Worm (Caenorhabditis elegans) whole organism, young adult: ENCODE results near the gene mec-14.

Experiments used
- C06A6.2 ChIP-seq: fragments of 200-800 bp; sonication (Bioruptor generic); conservative IDR thresholded peaks from 2 replicates; pipeline ENCODE4 v1.3.6; 2022; ENCODE audit warnings: missing genetic modification characterization, missing compliant biosample characterization
- F10E7.11 ChIP-seq: sonication (generic microtip); optimal IDR thresholded peaks from 2 replicates; lab custom pipeline; 2017; ENCODE audit warnings: mild to moderate bottlenecking, missing genetic modification characterization, moderate library complexity, missing compliant biosample characterization
- F22D6.2 ChIP-seq: sonication (generic microtip); optimal IDR thresholded peaks from 2 replicates; lab custom pipeline; 2016; ENCODE audit warnings: mild to moderate bottlenecking, missing genetic modification characterization, missing compliant biosample characterization
- F23B12.7 ChIP-seq: sonication (generic microtip); optimal IDR thresholded peaks from 2 replicates; lab custom pipeline; 2017; ENCODE audit warnings: missing genetic modification characterization, mild to moderate bottlenecking, missing compliant biosample characterization, antibody characterized with exemption, moderate library complexity; ENCODE audit not compliant: insufficient read depth
- F33H1.4 ChIP-seq: fragments of 200-800 bp; sonication (Bioruptor generic); IDR thresholded peaks from 2 replicates; pipeline ENCODE4 v1.3.6; 2022; ENCODE audit warnings: missing genetic modification reagents, missing genetic modification characterization, missing compliant biosample characterization
- F37B4.10 ChIP-seq: fragments of 200-800 bp; sonication (Bioruptor generic); IDR thresholded peaks from 2 replicates; pipeline ENCODE4 v1.3.6; 2022; ENCODE audit warnings: missing genetic modification characterization, missing compliant biosample characterization
- K12H6.12 ChIP-seq: fragments of 200-800 bp; sonication (Bioruptor generic); optimal IDR thresholded peaks from 2 replicates; lab custom pipeline; 2018; ENCODE audit warnings: mild to moderate bottlenecking, missing genetic modification characterization, missing compliant biosample characterization
- T26A5.8 ChIP-seq: sonication (generic microtip); optimal IDR thresholded peaks from 2 replicates; lab custom pipeline; 2016; ENCODE audit warnings: missing genetic modification characterization, missing compliant biosample characterization
- Y56A3A.18 ChIP-seq: fragments of 200-800 bp; sonication (Bioruptor generic); IDR thresholded peaks from 2 replicates; pipeline ENCODE4 v1.3.6; 2022; ENCODE audit warnings: missing genetic modification reagents, missing genetic modification characterization, missing compliant biosample characterization
- Y79H2A.3 ChIP-seq: fragments of 200-800 bp; sonication (Bioruptor generic); conservative IDR thresholded peaks from 2 replicates; pipeline ENCODE4 v1.3.6; 2022; ENCODE audit warnings: missing genetic modification reagents, missing genetic modification characterization, missing compliant biosample characterization
- akir-1 ChIP-seq: fragments of 200-800 bp; sonication (Bioruptor generic); optimal IDR thresholded peaks from 2 replicates; lab custom pipeline; 2018; ENCODE audit warnings: mild to moderate bottlenecking, missing genetic modification characterization, moderate library complexity, missing compliant biosample characterization
- ama-1 ChIP-seq, 3 experiments: fragments of 150-350 bp in 1 of 3; sonication (generic microtip) in 2 of 3; optimal IDR thresholded peaks; 2 replicates each; lab custom pipeline; 2014 to 2018; ENCODE audit warnings: missing biosample characterization in 2 of 3, missing genetic modification characterization in 2 of 3, missing genetic modification reagents in 2 of 3
- aptf-2 ChIP-seq: fragments of 200-800 bp; sonication (Bioruptor generic); conservative IDR thresholded peaks from 2 replicates; pipeline ENCODE4 v1.3.6; 2022; ENCODE audit warnings: missing genetic modification reagents, missing genetic modification characterization, missing compliant biosample characterization
- atf-7 ChIP-seq: sonication (generic microtip); optimal IDR thresholded peaks from 2 replicates; lab custom pipeline; 2017; ENCODE audit warnings: mild to moderate bottlenecking, missing genetic modification characterization, missing compliant biosample characterization
- attf-3 ChIP-seq: fragments of 200-800 bp; sonication (Bioruptor generic); conservative IDR thresholded peaks from 2 replicates; pipeline ENCODE4 v1.3.6; 2022; ENCODE audit warnings: missing genetic modification reagents, missing genetic modification characterization, missing compliant biosample characterization
- dpff-1 ChIP-seq: sonication (generic microtip); optimal IDR thresholded peaks from 2 replicates; lab custom pipeline; 2017; ENCODE audit warnings: mild to moderate bottlenecking, missing genetic modification characterization, missing compliant biosample characterization
- egl-44 ChIP-seq: fragments of 200-800 bp; sonication (Bioruptor generic); IDR thresholded peaks from 2 replicates; pipeline ENCODE4 v1.3.6; 2022; ENCODE audit warnings: missing genetic modification reagents, missing genetic modification characterization, missing compliant biosample characterization
- egrh-3 ChIP-seq: fragments of 200-800 bp; sonication (Bioruptor generic); IDR thresholded peaks from 2 replicates; pipeline ENCODE4 v1.3.6; 2022; ENCODE audit warnings: missing genetic modification reagents, missing genetic modification characterization, missing compliant biosample characterization
- ekl-4 ChIP-seq: fragments of 200-800 bp; sonication (Bioruptor generic); IDR thresholded peaks from 2 replicates; pipeline ENCODE4 v1.3.6; 2022; ENCODE audit warnings: missing genetic modification reagents, missing genetic modification characterization, missing compliant biosample characterization
- ets-4 ChIP-seq: fragments of 200-800 bp; sonication (Bioruptor generic); optimal IDR thresholded peaks from 2 replicates; lab custom pipeline; 2018; ENCODE audit warnings: mild to moderate bottlenecking, missing genetic modification characterization, missing compliant biosample characterization
- gei-17 ChIP-seq: fragments of 200-800 bp; sonication (Bioruptor generic); optimal IDR thresholded peaks from 2 replicates; lab custom pipeline; 2018; ENCODE audit warnings: mild to moderate bottlenecking, missing genetic modification characterization, missing compliant biosample characterization
- him-1 ChIP-seq: sonication (generic microtip); optimal IDR thresholded peaks from 2 replicates; lab custom pipeline; 2016; ENCODE audit warnings: missing genotype, missing genetic modification reagents, missing genetic modification characterization, missing compliant biosample characterization
- hrde-1 ChIP-seq: sonication (generic microtip); optimal IDR thresholded peaks from 2 replicates; lab custom pipeline; 2016; ENCODE audit warnings: missing genetic modification characterization, mild to moderate bottlenecking, missing compliant biosample characterization, moderate library complexity, missing genotype, missing genetic modification reagents, borderline replicate concordance
- let-526 ChIP-seq: fragments of 200-800 bp; sonication (Bioruptor generic); IDR thresholded peaks from 2 replicates; pipeline ENCODE4 v1.3.6; 2022; ENCODE audit warnings: missing genetic modification reagents, missing genetic modification characterization, missing compliant biosample characterization
- lin-26 ChIP-seq: fragments of 200-800 bp; sonication (Bioruptor generic); IDR thresholded peaks from 2 replicates; pipeline ENCODE4 v1.3.6; 2022; ENCODE audit warnings: missing genetic modification reagents, missing genetic modification characterization, missing compliant biosample characterization
- lin-40 ChIP-seq: sonication (generic microtip); optimal IDR thresholded peaks from 2 replicates; lab custom pipeline; 2016; ENCODE audit warnings: missing genetic modification characterization, mild to moderate bottlenecking, missing compliant biosample characterization, missing genotype, missing genetic modification reagents
- lsl-1 ChIP-seq: fragments of 200-800 bp; sonication (Bioruptor generic); optimal IDR thresholded peaks from 2 replicates; lab custom pipeline; 2018; ENCODE audit warnings: mild to moderate bottlenecking, missing genetic modification characterization, moderate library complexity, missing compliant biosample characterization
- mes-4 ChIP-seq: sonication (generic microtip); optimal IDR thresholded peaks from 2 replicates; lab custom pipeline; 2016; ENCODE audit warnings: missing genotype, missing genetic modification characterization, missing compliant biosample characterization
- mxl-1 ChIP-seq: sonication (generic microtip); optimal IDR thresholded peaks from 2 replicates; lab custom pipeline; 2016; ENCODE audit warnings: missing genetic modification characterization, missing compliant biosample characterization
- nfya-1 ChIP-seq: sonication (generic microtip); optimal IDR thresholded peaks from 2 replicates; lab custom pipeline; 2017; ENCODE audit warnings: antibody characterized with exemption, missing compliant biosample characterization, missing genetic modification characterization, borderline replicate concordance; ENCODE audit not compliant: insufficient read depth
- nfya-2 ChIP-seq: fragments of 200-800 bp; sonication (Bioruptor generic); IDR thresholded peaks from 2 replicates; pipeline ENCODE4 v1.3.6; 2022; ENCODE audit warnings: missing genetic modification reagents, missing genetic modification characterization, missing compliant biosample characterization
- nhr-179 ChIP-seq: sonication (generic microtip); optimal IDR thresholded peaks from 2 replicates; lab custom pipeline; 2016; ENCODE audit warnings: mild to moderate bottlenecking, missing genetic modification characterization, missing compliant biosample characterization
- nhr-80 ChIP-seq: sonication (generic microtip); optimal IDR thresholded peaks from 2 replicates; lab custom pipeline; 2016; ENCODE audit warnings: missing genetic modification characterization, missing compliant biosample characterization
- nhr-90 ChIP-seq: sonication (generic microtip); optimal IDR thresholded peaks from 2 replicates; lab custom pipeline; 2016; ENCODE audit warnings: missing genotype, mild to moderate bottlenecking, missing genetic modification characterization, missing compliant biosample characterization
- pbrm-1 ChIP-seq: fragments of 200-800 bp; sonication (Bioruptor generic); IDR thresholded peaks from 2 replicates; pipeline ENCODE4 v1.3.6; 2022; ENCODE audit warnings: missing genetic modification reagents, missing genetic modification characterization, missing compliant biosample characterization
- pha-4 ChIP-seq: fragments of 150-350 bp; sonication (generic microtip); optimal IDR thresholded peaks from 2 replicates; lab custom pipeline; 2014; ENCODE audit warnings: missing biosample characterization, missing genetic modification reagents, missing genetic modification characterization
- sdz-38 ChIP-seq: sonication (generic microtip); optimal IDR thresholded peaks from 2 replicates; lab custom pipeline; 2016; ENCODE audit warnings: missing genotype, missing genetic modification characterization, missing compliant biosample characterization
- snpc-1.3 ChIP-seq: sonication (generic microtip); optimal IDR thresholded peaks from 2 replicates; lab custom pipeline; 2017; ENCODE audit warnings: missing genetic modification characterization, mild to moderate bottlenecking, missing compliant biosample characterization, antibody characterized with exemption, moderate library complexity, missing genotype, missing genetic modification reagents; ENCODE audit not compliant: insufficient read depth
- snpc-4 ChIP-seq, 5 experiments: fragments of 150-350 bp in 1 of 5; sonication (generic microtip) in 4 of 5; optimal IDR thresholded peaks; 2 replicates each; lab custom pipeline; 2014 to 2018; ENCODE audit warnings: missing genetic modification characterization in 5 of 5, missing biosample characterization in 3 of 5, antibody characterized with exemption in 2 of 5, mild to moderate bottlenecking in 2 of 5, missing compliant biosample characterization in 2 of 5, missing genotype in 2 of 5, moderate library complexity in 2 of 5, missing genetic modification reagents in 1 of 5
- tbp1 ChIP-seq: fragments of 200-800 bp; sonication (Bioruptor generic); optimal IDR thresholded peaks from 2 replicates; lab custom pipeline; 2018; ENCODE audit warnings: mild to moderate bottlenecking, missing genetic modification characterization, missing compliant biosample characterization
- zfh-2 ChIP-seq: fragments of 200-800 bp; sonication (Bioruptor generic); conservative IDR thresholded peaks from 2 replicates; pipeline ENCODE4 v1.3.6; 2022; ENCODE audit warnings: missing genetic modification reagents, missing genetic modification characterization, missing compliant biosample characterization
- zim-3 ChIP-seq: sonication (generic microtip); optimal IDR thresholded peaks from 2 replicates; lab custom pipeline; 2017; ENCODE audit warnings: mild to moderate bottlenecking, missing genetic modification characterization, moderate library complexity, missing compliant biosample characterization
- ztf-18 ChIP-seq: sonication (generic microtip); optimal IDR thresholded peaks from 2 replicates; lab custom pipeline; 2016; ENCODE audit warnings: missing genotype, mild to moderate bottlenecking, missing genetic modification characterization, missing compliant biosample characterization
- ztf-25 ChIP-seq: fragments of 200-800 bp; sonication (Bioruptor generic); IDR thresholded peaks from 2 replicates; pipeline ENCODE4 v1.3.6; 2022; ENCODE audit warnings: missing genetic modification reagents, missing genetic modification characterization, missing compliant biosample characterization
- ztf-28 ChIP-seq: fragments of 200-800 bp; sonication (Bioruptor generic); IDR thresholded peaks from 2 replicates; pipeline ENCODE4 v1.3.6; 2022; ENCODE audit warnings: missing genetic modification reagents, missing genetic modification characterization, missing compliant biosample characterization
- ztf-3 ChIP-seq: fragments of 200-800 bp; sonication (Bioruptor generic); optimal IDR thresholded peaks from 2 replicates; lab custom pipeline; 2018; ENCODE audit warnings: mild to moderate bottlenecking, missing genetic modification characterization, missing compliant biosample characterization

Gene mec-14

ce11 chrIII:7181822-7182221, 11.0 kb downstream of the mec-14 start, which contains the start of gene epg-4 (continued):
- TF ChIP-seq lin-40 (tag; lab: Kevin White, UChicago) (no peak), egl-44 (GFP tag; lab: Robert Waterston, UW) (no peak), F33H1.4 (GFP tag; lab: Robert Waterston, UW) (peak; percentile 54; the same call in 1 of the 2 replicates), tbp1 (peak; percentile 53), him-1 (tag; lab: Kevin White, UChicago) (no peak), nfya-1 (tag; lab: Kevin White, UChicago) (no peak), F23B12.7 (tag; lab: Kevin White, UChicago) (peak; percentile 13), mxl-1 (tag; lab: Kevin White, UChicago) (no peak), F22D6.2 (tag; lab: Kevin White, UChicago) (no peak)

ce11 chrIII:7180613-7181012, 12.2 kb downstream of the mec-14 start, which contains the start of gene ndab-2:
ndab-2 (plus strand) TSS chrIII:7180752.
- TF ChIP-seq lsl-1 (GFP tag; lab: Kevin White, UChicago) (peak; percentile 33), tbp1 (peak; percentile 29), ama-1 (optimal IDR thresholded peaks at IDR 0.05; lab: Kevin White, UChicago) (no peak), ama-1 (GFP tag; optimal IDR thresholded peaks at IDR 0.05; lab: Kevin White, UChicago) (peak in 1 of 2 experiments; percentile 73), attf-3 (GFP tag; lab: Robert Waterston, UW) (no peak), F10E7.11 (tag; lab: Kevin White, UChicago) (no peak), ekl-4 (GFP tag; lab: Robert Waterston, UW) (peak; percentile 82), let-526 (GFP tag; lab: Robert Waterston, UW) (no peak), nhr-90 (no peak), ztf-3 (GFP tag; lab: Kevin White, UChicago) (no peak), hrde-1 (peak; percentile 71), akir-1 (GFP tag; lab: Kevin White, UChicago) (no peak), T26A5.8 (no peak), ztf-18 (tag; lab: Kevin White, UChicago) (peak; percentile 13), ztf-25 (GFP tag; lab: Robert Waterston, UW) (peak; percentile 52; the same call in 1 of the 2 replicates), F37B4.10 (no peak), nhr-80 (tag; lab: Kevin White, UChicago) (no peak), Y56A3A.18 (GFP tag; lab: Robert Waterston, UW) (peak; percentile 75), nhr-179 (tag; lab: Kevin White, UChicago) (no peak), egrh-3 (GFP tag; lab: Robert Waterston, UW) (no peak), C06A6.2 (GFP tag; lab: Robert Waterston, UW) (no peak), Y79H2A.3 (GFP tag; lab: Robert Waterston, UW) (no peak), ztf-28 (no peak), ets-4 (no peak), pha-4 (tag; lab: Kevin White, UChicago) (no peak), zfh-2 (GFP tag; lab: Robert Waterston, UW) (no peak), aptf-2 (GFP tag; lab: Robert Waterston, UW) (no peak), snpc-4 (GFP tag; optimal IDR thresholded peaks at IDR 0.05; lab: Kevin White, UChicago) (no peak), snpc-4 (tag; optimal IDR thresholded peaks at IDR 0.05; lab: Kevin White, UChicago) (peak in 1 of 4 experiments; percentile 5), mes-4 (no peak), snpc-1.3 (tag; lab: Kevin White, UChicago) (no peak), nfya-1 (tag; lab: Kevin White, UChicago) (no peak), dpff-1 (tag; lab: Kevin White, UChicago) (peak; percentile 19), pbrm-1 (GFP tag; lab: Robert Waterston, UW) (peak; percentile 42; the same call in 1 of the 2 replicates), K12H6.12 (tag; lab: Kevin White, UChicago) (no peak), sdz-38 (no peak), nfya-2 (GFP tag; lab: Robert Waterston, UW) (no peak), zim-3 (tag; lab: Kevin White, UChicago) (no peak), atf-7 (no peak), lin-26 (GFP tag; lab: Robert Waterston, UW) (peak; percentile 62; the same call in 1 of the 2 replicates), gei-17 (GFP tag; lab: Kevin White, UChicago) (no peak)
